Fruit fly (Drosophila melanogaster) whole organism, prepupa: ENCODE measurements around the gene CG13920.

ENCODE experiments used
- Blimp-1 ChIP-seq: fragments of 200-800 bp; sonication (Bioruptor generic); optimal IDR thresholded peaks from 3 replicates; lab custom pipeline; 2017; ENCODE audit warnings: missing biosample characterization, missing genetic modification characterization, mild to moderate bottlenecking, moderate library complexity, missing genetic modification reagents
- CG10669 ChIP-seq: fragments of 200-800 bp; sonication (Bioruptor generic); optimal IDR thresholded peaks from 3 replicates; lab custom pipeline; 2018; ENCODE audit warnings: missing biosample characterization, mild to moderate bottlenecking, missing genetic modification characterization, moderate library complexity
- CG11294 ChIP-seq: fragments of 200-800 bp; sonication (Bioruptor generic); IDR thresholded peaks from 2 replicates; pipeline ENCODE4 v1.3.6; 2022; ENCODE audit warnings: missing biosample characterization, missing genetic modification characterization
- CG11762 ChIP-seq: fragments of 200-800 bp; sonication (Bioruptor generic); optimal IDR thresholded peaks from 3 replicates; lab custom pipeline; 2016; ENCODE audit warnings: missing biosample characterization, missing genetic modification characterization; ENCODE audit not compliant: insufficient read depth
- CG11902 ChIP-seq: fragments of 200-800 bp; sonication (Bioruptor generic); optimal IDR thresholded peaks from 3 replicates; lab custom pipeline; 2016; ENCODE audit warnings: missing biosample characterization, missing genetic modification characterization
- CG1621 ChIP-seq: fragments of 200-800 bp; sonication (Bioruptor generic); optimal IDR thresholded peaks from 3 replicates; lab custom pipeline; 2018; ENCODE audit warnings: missing biosample characterization, mild to moderate bottlenecking, missing genetic modification characterization
- CG16779 ChIP-seq: fragments of 200-800 bp; sonication (Bioruptor generic); optimal IDR thresholded peaks from 3 replicates; lab custom pipeline; 2017; ENCODE audit warnings: missing biosample characterization, mild to moderate bottlenecking, missing genetic modification characterization
- CG3032 ChIP-seq: fragments of 200-800 bp; optimal IDR thresholded peaks from 2 replicates; lab custom pipeline; 2019; ENCODE audit warnings: missing biosample characterization, mild to moderate bottlenecking, missing genetic modification characterization, moderate library complexity
- CG31627 ChIP-seq: fragments of 200-800 bp; sonication (Bioruptor generic); optimal IDR thresholded peaks from 3 replicates; lab custom pipeline; 2016; ENCODE audit warnings: missing biosample characterization, missing genetic modification characterization
- CG32006 ChIP-seq: fragments of 200-800 bp; sonication (Bioruptor generic); optimal IDR thresholded peaks from 3 replicates; lab custom pipeline; 2017; ENCODE audit warnings: missing biosample characterization, mild to moderate bottlenecking, missing genetic modification characterization
- CG34406 ChIP-seq: fragments of 200-800 bp; sonication (Bioruptor generic); optimal IDR thresholded peaks from 3 replicates; lab custom pipeline; 2016; ENCODE audit warnings: missing biosample characterization, missing genetic modification characterization
- CG3919 ChIP-seq: fragments of 200-800 bp; sonication (Bioruptor generic); optimal IDR thresholded peaks from 3 replicates; lab custom pipeline; 2016; ENCODE audit warnings: missing biosample characterization, missing genetic modification characterization
- CG4318 ChIP-seq: fragments of 200-800 bp; sonication (Bioruptor generic); optimal IDR thresholded peaks from 3 replicates; lab custom pipeline; 2017; ENCODE audit warnings: missing biosample characterization, mild to moderate bottlenecking, missing genetic modification characterization
- CG6163 ChIP-seq: fragments of 200-800 bp; sonication (Bioruptor generic); IDR thresholded peaks from 3 replicates; pipeline ENCODE4 v1.3.6; 2022; ENCODE audit warnings: missing biosample characterization, missing genetic modification characterization
- CG6276 ChIP-seq: fragments of 200-800 bp; sonication (Bioruptor generic); optimal IDR thresholded peaks from 2 replicates; lab custom pipeline; 2017; ENCODE audit warnings: missing biosample characterization, mild to moderate bottlenecking, missing genetic modification characterization
- CG6792 ChIP-seq: fragments of 200-800 bp; sonication (Bioruptor generic); optimal IDR thresholded peaks from 3 replicates; lab custom pipeline; 2016; ENCODE audit warnings: missing biosample characterization, missing genetic modification characterization
- CG6808 ChIP-seq: fragments of 200-800 bp; sonication (Bioruptor generic); optimal IDR thresholded peaks from 3 replicates; lab custom pipeline; 2017; ENCODE audit warnings: missing biosample characterization, missing genetic modification characterization, mild to moderate bottlenecking, moderate library complexity, missing genetic modification reagents
- CG6854 ChIP-seq: fragments of 200-800 bp; sonication (Bioruptor generic); optimal IDR thresholded peaks from 2 replicates; lab custom pipeline; 2017; ENCODE audit warnings: missing biosample characterization, mild to moderate bottlenecking, missing genetic modification characterization
- CG8319 ChIP-seq: fragments of 200-800 bp; sonication (Bioruptor generic); optimal IDR thresholded peaks from 3 replicates; lab custom pipeline; 2016; ENCODE audit warnings: missing biosample characterization, missing genetic modification characterization
- CG8632 ChIP-seq: fragments of 200-800 bp; sonication (Bioruptor generic); optimal IDR thresholded peaks from 3 replicates; lab custom pipeline; 2016; ENCODE audit warnings: missing biosample characterization, missing genetic modification characterization
- CG9139 ChIP-seq: fragments of 200-800 bp; sonication (Bioruptor generic); optimal IDR thresholded peaks from 3 replicates; lab custom pipeline; 2017; ENCODE audit warnings: missing biosample characterization, mild to moderate bottlenecking, missing genetic modification characterization
- Eip75B ChIP-seq: fragments of 200-800 bp; sonication (Bioruptor generic); optimal IDR thresholded peaks from 3 replicates; lab custom pipeline; 2016; ENCODE audit warnings: missing biosample characterization, missing genetic modification characterization
- Eip78C ChIP-seq: fragments of 200-800 bp; sonication (Bioruptor generic); peaks from one replicate; lab custom pipeline; 2016; ENCODE audit warnings: missing biosample characterization, missing genetic modification characterization
- Eip93F ChIP-seq: fragments of 200-800 bp; sonication (Bioruptor generic); optimal IDR thresholded peaks from 2 replicates; lab custom pipeline; 2016; ENCODE audit warnings: missing biosample characterization, mild to moderate bottlenecking, missing genetic modification characterization
- Hr38 ChIP-seq: sonication (Bioruptor generic); optimal IDR thresholded peaks from 2 replicates; lab custom pipeline; 2016; ENCODE audit warnings: missing biosample characterization, missing genetic modification characterization
- Hr4 ChIP-seq: fragments of 200-800 bp; sonication (Bioruptor generic); optimal IDR thresholded peaks from 3 replicates; lab custom pipeline; 2016; ENCODE audit warnings: missing biosample characterization, missing genetic modification characterization
- Lpt ChIP-seq: fragments of 200-800 bp; sonication (Bioruptor generic); optimal IDR thresholded peaks from 3 replicates; lab custom pipeline; 2016; ENCODE audit warnings: missing biosample characterization, missing genetic modification characterization
- OdsH ChIP-seq: fragments of 200-800 bp; sonication (Bioruptor generic); optimal IDR thresholded peaks from 3 replicates; lab custom pipeline; 2016; ENCODE audit warnings: missing biosample characterization, missing genetic modification characterization
- Smox ChIP-seq: fragments of 200-800 bp; sonication (Bioruptor generic); optimal IDR thresholded peaks from 3 replicates; lab custom pipeline; 2016; ENCODE audit warnings: missing biosample characterization, missing genetic modification characterization
- Sox102F ChIP-seq: fragments of 200-800 bp; sonication (Bioruptor generic); optimal IDR thresholded peaks from 2 replicates; lab custom pipeline; 2016; ENCODE audit warnings: missing biosample characterization, mild to moderate bottlenecking, missing genetic modification characterization
- Sox15 ChIP-seq: fragments of 200-800 bp; sonication (Bioruptor generic); optimal IDR thresholded peaks from 3 replicates; lab custom pipeline; 2016; ENCODE audit warnings: missing biosample characterization, missing genetic modification characterization
- acj6 ChIP-seq: fragments of 200-800 bp; sonication (Bioruptor generic); optimal IDR thresholded peaks from 3 replicates; lab custom pipeline; 2016; ENCODE audit warnings: missing biosample characterization, missing genetic modification characterization
- cyc ChIP-seq: fragments of 200-800 bp; sonication (Bioruptor generic); optimal IDR thresholded peaks from 3 replicates; lab custom pipeline; 2016; ENCODE audit warnings: missing biosample characterization, missing genetic modification characterization
- dac ChIP-seq: fragments of 200-800 bp; sonication (Bioruptor generic); optimal IDR thresholded peaks from 2 replicates; lab custom pipeline; 2017; ENCODE audit warnings: missing biosample characterization, mild to moderate bottlenecking, missing genetic modification characterization
- dsx ChIP-seq: fragments of 200-800 bp; optimal IDR thresholded peaks from 3 replicates; lab custom pipeline; 2019; ENCODE audit warnings: missing biosample characterization, mild to moderate bottlenecking, missing genetic modification characterization, moderate library complexity; ENCODE audit not compliant: poor library complexity, severe bottlenecking
- esn ChIP-seq: fragments of 200-800 bp; sonication (Bioruptor generic); optimal IDR thresholded peaks from 2 replicates; lab custom pipeline; 2016; ENCODE audit warnings: missing biosample characterization, mild to moderate bottlenecking, missing genetic modification characterization, moderate library complexity
- fd59A ChIP-seq: fragments of 200-800 bp; sonication (Bioruptor generic); optimal IDR thresholded peaks from 2 replicates; lab custom pipeline; 2017; ENCODE audit warnings: missing biosample characterization, mild to moderate bottlenecking, missing genetic modification characterization, missing genetic modification reagents
- fkh ChIP-seq: fragments of 200-800 bp; sonication (Bioruptor generic); optimal IDR thresholded peaks from 3 replicates; lab custom pipeline; 2017; ENCODE audit warnings: missing biosample characterization, mild to moderate bottlenecking, missing genetic modification characterization, moderate library complexity
- lz ChIP-seq: fragments of 200-800 bp; sonication (Bioruptor generic); optimal IDR thresholded peaks from 3 replicates; lab custom pipeline; 2016; ENCODE audit warnings: missing biosample characterization, missing genetic modification characterization
- net ChIP-seq: fragments of 200-800 bp; sonication (Bioruptor generic); optimal IDR thresholded peaks from 3 replicates; lab custom pipeline; 2016; ENCODE audit warnings: missing biosample characterization, missing genetic modification characterization
- pdm3 ChIP-seq: fragments of 200-800 bp; sonication (Bioruptor generic); optimal IDR thresholded peaks from 3 replicates; lab custom pipeline; 2016; ENCODE audit warnings: missing biosample characterization, missing genetic modification characterization
- spab ChIP-seq: fragments of 200-800 bp; sonication (Bioruptor generic); optimal IDR thresholded peaks from 2 replicates; lab custom pipeline; 2017; ENCODE audit warnings: missing biosample characterization, mild to moderate bottlenecking, missing genetic modification characterization, missing genetic modification reagents
- svp ChIP-seq: fragments of 200-800 bp; sonication (Bioruptor generic); peaks from one replicate; lab custom pipeline; 2016; ENCODE audit warnings: missing biosample characterization, missing genetic modification characterization
- topi ChIP-seq: fragments of 200-800 bp; sonication (Bioruptor generic); optimal IDR thresholded peaks from 3 replicates; lab custom pipeline; 2016; ENCODE audit warnings: missing biosample characterization, missing genetic modification characterization

Gene CG13920

dm6 chr3L:1629064-1629777 is 19.5 kb upstream of the CG13920 start, which contains the start of gene GC (continued):
- TF ChIP-seq pdm3 (GFP tag; lab: Kevin White, UChicago) = no peak
- no peak for TF ChIP-seq dac (GFP tag; lab: Kevin White, UChicago)
- no peak for TF ChIP-seq OdsH (GFP tag; lab: Kevin White, UChicago)
- TF ChIP-seq fkh (GFP tag; lab: Kevin White, UChicago) = no peak
- no peak for TF ChIP-seq CG6276 (GFP tag; lab: Kevin White, UChicago)
- TF ChIP-seq CG6808 = no peak
- TF ChIP-seq net (GFP tag; lab: Kevin White, UChicago) = peak; percentile 16
- TF ChIP-seq dsx (GFP tag; lab: Kevin White, UChicago) = no peak
- peak; percentile 12 for TF ChIP-seq Eip75B (GFP tag; lab: Kevin White, UChicago)
- TF ChIP-seq CG6854 = no peak
- no peak for TF ChIP-seq esn (GFP tag; lab: Kevin White, UChicago)
- TF ChIP-seq cyc (GFP tag; lab: Kevin White, UChicago) = no peak
- no peak for TF ChIP-seq svp (GFP tag; lab: Kevin White, UChicago)
- TF ChIP-seq CG6792 = no peak
- TF ChIP-seq CG3032 = no peak
- TF ChIP-seq CG8632 (GFP tag; lab: Kevin White, UChicago) = no peak
- TF ChIP-seq CG8319 (GFP tag; lab: Kevin White, UChicago) = no peak
- no peak for TF ChIP-seq CG1621 (tag; lab: Kevin White, UChicago)
- TF ChIP-seq acj6 (GFP tag; lab: Kevin White, UChicago) = peak; percentile 36
- TF ChIP-seq Hr4 (GFP tag; lab: Kevin White, UChicago) = peak; percentile 49
- peak; percentile 34 for TF ChIP-seq Smox (GFP tag; lab: Kevin White, UChicago)
- TF ChIP-seq CG10669 (GFP tag; lab: Kevin White, UChicago) = no peak
- no peak for TF ChIP-seq CG3919 (GFP tag; lab: Kevin White, UChicago)
- TF ChIP-seq lz (GFP tag; lab: Kevin White, UChicago) = peak; percentile 9
- TF ChIP-seq Hr38 (GFP tag; lab: Kevin White, UChicago) = no peak

dm6 chr3L:1636886-1637285 is 11.9 kb upstream of the CG13920 start:
- no peak for TF ChIP-seq fd59A (GFP tag; lab: Kevin White, UChicago)
- TF ChIP-seq svp (GFP tag; lab: Kevin White, UChicago) = no peak
- TF ChIP-seq CG31627 (GFP tag; lab: Kevin White, UChicago) = no peak
- no peak for TF ChIP-seq net (GFP tag; lab: Kevin White, UChicago)
- no peak for TF ChIP-seq CG6163
- no peak for TF ChIP-seq CG11902
- TF ChIP-seq CG11294 (GFP tag; lab: Robert Waterston, UW) = no peak
- no peak for TF ChIP-seq CG8319 (GFP tag; lab: Kevin White, UChicago)
- TF ChIP-seq CG6854 = no peak
- TF ChIP-seq Hr4 (GFP tag; lab: Kevin White, UChicago) = no peak
- no peak for TF ChIP-seq Sox102F (GFP tag; lab: Kevin White, UChicago)
- no peak for TF ChIP-seq CG34406
- no peak for TF ChIP-seq CG9139 (GFP tag; lab: Kevin White, UChicago)
- TF ChIP-seq cyc (GFP tag; lab: Kevin White, UChicago) = no peak
- no peak for TF ChIP-seq CG6808
- no peak for TF ChIP-seq fkh (GFP tag; lab: Kevin White, UChicago)
- TF ChIP-seq acj6 (GFP tag; lab: Kevin White, UChicago) = no peak
- TF ChIP-seq OdsH (GFP tag; lab: Kevin White, UChicago) = no peak
- no peak for TF ChIP-seq Eip93F (GFP tag; lab: Kevin White, UChicago)
- TF ChIP-seq CG10669 (GFP tag; lab: Kevin White, UChicago) = no peak
- TF ChIP-seq, all 60 proteins: peak for 0

- TF ChIP-seq CG4318 (GFP tag; lab: Kevin White, UChicago) = no peak
- no peak for TF ChIP-seq topi
- no peak for TF ChIP-seq CG10669 (GFP tag; lab: Kevin White, UChicago)
- no peak for TF ChIP-seq fkh (GFP tag; lab: Kevin White, UChicago)
- no peak for TF ChIP-seq Blimp-1
- no peak for TF ChIP-seq CG32006
- TF ChIP-seq spab (GFP tag; lab: Kevin White, UChicago) = no peak
- no peak for TF ChIP-seq CG8632 (GFP tag; lab: Kevin White, UChicago)
- no peak for TF ChIP-seq Hr38 (GFP tag; lab: Kevin White, UChicago)
- no peak for TF ChIP-seq CG11762 (GFP tag; lab: Kevin White, UChicago)
- no peak for TF ChIP-seq CG16779 (tag; lab: Kevin White, UChicago)
- TF ChIP-seq CG6792 = no peak
- no peak for TF ChIP-seq Sox15 (GFP tag; lab: Kevin White, UChicago)
- TF ChIP-seq Eip78C (GFP tag; lab: Kevin White, UChicago) = no peak
- no peak for TF ChIP-seq Lpt (GFP tag; lab: Kevin White, UChicago)
- TF ChIP-seq, all 60 proteins: peak for 0
These were observed 11.1 kb upstream of the CG13920 start, which contains the start of gene nSyb for dm6 chr3L:1637652-1638051. nSyb (minus strand) TSS chr3L:1637752.
